Worm (Caenorhabditis elegans): ENCODE measurements around the gene Y51A2B.16.
"Not testable (repeated sequence)": the region's sequence is repeated elsewhere in the genome, so short reads cannot be mapped to it uniquely, and the experiment has no call there.

Y51A2B.16 gene

DNA sequence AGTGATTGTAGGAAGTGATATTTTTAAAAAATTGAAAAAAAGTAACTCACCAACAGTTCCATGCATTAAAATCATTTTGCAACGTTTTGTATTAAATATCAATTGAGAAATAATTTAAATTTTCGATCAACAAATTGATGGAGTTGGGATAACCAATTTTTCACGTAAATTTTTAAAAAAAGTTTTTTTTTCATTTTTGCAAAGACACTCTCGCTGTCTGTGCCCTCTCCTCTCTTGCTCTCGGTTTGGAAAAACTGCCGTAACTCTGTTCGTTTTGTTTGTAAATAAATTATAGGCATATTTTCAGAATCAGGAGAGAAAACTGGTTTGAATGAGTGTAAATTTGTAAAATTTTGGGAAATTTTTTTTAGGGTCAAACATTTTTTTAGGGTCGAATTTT lies at the start of gene Y51A2B.16:
Y51A2B.16 (minus strand) TSS at position 101 of the 400 bp plus-strand sequence.
- TF ChIP-seq nhr-120 (GFP tag; IDR thresholded peaks at IDR 0.05) (no peak), athp-1 (tag; optimal IDR thresholded peaks at IDR 0.05) (no peak), sdz-38 (tag; optimal IDR thresholded peaks at IDR 0.05) (no peak), him-1 (tag; optimal IDR thresholded peaks at IDR 0.05) (no peak), ZK185.1 (tag; optimal IDR thresholded peaks at IDR 0.05; ENCODE audit: poor library complexity, severe bottlenecking) (no peak), rcor-1 (GFP tag; IDR thresholded peaks at IDR 0.05) (no peak), Y53G8AR.9 (GFP tag; conservative IDR thresholded peaks at IDR 0.05) (no peak), lin-26 (GFP tag; IDR thresholded peaks at IDR 0.05) (no peak), Y56A3A.18 (GFP tag; IDR thresholded peaks at IDR 0.05) (no peak), sptf-2 (GFP tag; optimal IDR thresholded peaks at IDR 0.05) (no peak), lsy-27 (tag; optimal IDR thresholded peaks at IDR 0.05; ENCODE audit: borderline replicate concordance, insufficient read depth) (no peak), lsl-1 (GFP tag; optimal IDR thresholded peaks at IDR 0.05) (no peak), madf-6 (GFP tag; IDR thresholded peaks at IDR 0.05) (no peak), unc-62 (GFP tag; optimal IDR thresholded peaks at IDR 0.05) (no peak), nfya-1 (tag; optimal IDR thresholded peaks at IDR 0.05; ENCODE audit: borderline replicate concordance, insufficient read depth) (no peak), F57C9.4 (tag; optimal IDR thresholded peaks at IDR 0.05) (no peak), ceh-58 (GFP tag; IDR thresholded peaks at IDR 0.05) (no peak)

DNA sequence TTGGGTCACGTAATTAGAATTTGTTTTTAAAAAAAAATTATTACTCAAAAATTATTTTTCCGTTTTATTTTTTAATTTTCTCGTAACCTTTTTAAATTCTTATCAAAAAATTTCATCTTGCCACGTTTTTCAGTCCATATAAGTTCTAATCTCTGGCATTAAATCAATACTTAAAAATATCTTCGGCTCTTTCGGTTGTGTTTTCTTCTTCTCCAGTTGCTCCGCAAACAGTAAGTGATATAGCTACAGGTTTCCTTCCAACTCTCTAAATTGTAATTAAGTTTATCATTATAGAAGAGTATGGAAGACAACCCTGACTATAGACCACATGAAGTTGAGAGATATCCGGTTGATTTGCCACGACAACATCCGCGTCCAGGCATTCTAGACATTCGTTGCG lies 46.4 kb upstream of the Y51A2B.16 start, which contains the start of gene ZK228.1:
ZK228.1 (plus strand) TSS at position 301 of the 400 bp plus-strand sequence.
- TF ChIP-seq dpff-1 (tag; optimal IDR thresholded peaks at IDR 0.05) = no peak
- no peak for TF ChIP-seq Y53F4B.3 (GFP tag; IDR thresholded peaks at IDR 0.05)
- TF ChIP-seq lin-26 (GFP tag; IDR thresholded peaks at IDR 0.05) = no peak
- TF ChIP-seq nhr-179 (tag; optimal IDR thresholded peaks at IDR 0.05) = no peak
- no peak for TF ChIP-seq lin-40 (tag; optimal IDR thresholded peaks at IDR 0.05)
- TF ChIP-seq madf-8 (GFP tag; conservative IDR thresholded peaks at IDR 0.05) = no peak
- no peak for TF ChIP-seq bed-2 (GFP tag; IDR thresholded peaks at IDR 0.05)
- TF ChIP-seq chd-7 (tag; optimal IDR thresholded peaks at IDR 0.05) = no peak
- no peak for TF ChIP-seq aptf-2 (GFP tag; conservative IDR thresholded peaks at IDR 0.05)
- TF ChIP-seq cebp-1 (GFP tag; IDR thresholded peaks at IDR 0.05) = no peak
- TF ChIP-seq cebp-1 (tag; optimal IDR thresholded peaks at IDR 0.05) = no peak
- no peak for TF ChIP-seq nhr-90 (tag; optimal IDR thresholded peaks at IDR 0.05)
- no peak for TF ChIP-seq F57C9.4 (tag; optimal IDR thresholded peaks at IDR 0.05)
- no peak for TF ChIP-seq nhr-120 (GFP tag; IDR thresholded peaks at IDR 0.05)
- TF ChIP-seq Y67H2A.10 (GFP tag; conservative IDR thresholded peaks at IDR 0.05) = no peak
- no peak for TF ChIP-seq lin-54 (GFP tag; optimal IDR thresholded peaks at IDR 0.05)

ce11 chrV:18439469-18439868 lies 41.8 kb upstream of the Y51A2B.16 start, which contains the start of gene ZK262.9:
Gene ZK262.9 (plus strand): TSS chrV:18439769.
- not testable (repeated sequence) for TF ChIP-seq lin-40 (tag; optimal IDR thresholded peaks at IDR 0.05); bed-2 (GFP tag; IDR thresholded peaks at IDR 0.05); Y95B8A.8 (GFP tag; IDR thresholded peaks at IDR 0.05)

ce11 chrV:18438081-18438480 lies 40.4 kb upstream of the Y51A2B.16 start, which contains the start of gene ZK262.8:
Gene ZK262.8 (plus strand): TSS chrV:18438381.
- TF ChIP-seq attf-3 (GFP tag; conservative IDR thresholded peaks at IDR 0.05) (no peak), nhr-179 (tag; optimal IDR thresholded peaks at IDR 0.05) (no peak), B0261.1 (tag; optimal IDR thresholded peaks at IDR 0.05) (no peak)
